Worm (Caenorhabditis elegans): ENCODE data around the gene Y42H9AR.2.

DNA sequence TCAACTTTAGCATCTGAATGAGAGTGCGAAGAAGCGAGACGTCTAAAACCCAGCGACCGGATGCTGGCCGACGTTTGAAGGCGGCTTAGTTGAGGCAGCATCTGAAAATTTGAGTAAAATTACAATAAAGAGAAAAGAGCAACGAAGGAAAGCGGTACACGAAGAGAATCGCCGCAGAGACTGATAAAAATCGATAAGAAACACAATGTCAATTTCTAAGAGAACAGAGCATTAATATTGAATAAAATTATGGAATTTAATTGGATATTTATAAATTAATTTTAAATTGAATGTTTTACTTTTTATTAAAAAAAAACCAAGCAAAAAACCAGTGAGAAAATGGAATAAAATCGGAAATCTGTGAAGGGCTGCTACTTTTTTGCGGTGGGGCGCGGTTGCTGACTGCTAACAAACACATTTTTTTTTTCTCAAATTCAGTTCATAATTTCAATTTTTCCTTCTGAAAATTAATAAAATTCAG is 30.5 kb downstream of the Y42H9AR.2 start, which contains the start of the genes ndub-11 and moc-3:
- TF ChIP-seq elt-3 (tag; optimal IDR thresholded peaks at IDR 0.05) (no peak), unc-62 (GFP tag; optimal IDR thresholded peaks at IDR 0.05) (no peak), nhr-12 (tag; optimal IDR thresholded peaks at IDR 0.05) (no peak), unc-39 (tag; optimal IDR thresholded peaks at IDR 0.05) (no peak), elt-1 (tag; optimal IDR thresholded peaks at IDR 0.05; ENCODE audit: borderline replicate concordance, insufficient read depth) (no peak), ces-1 (GFP tag; optimal IDR thresholded peaks at IDR 0.05) (no peak), nhr-76 (tag; optimal IDR thresholded peaks at IDR 0.05) (no peak), ztf-11 (tag; optimal IDR thresholded peaks at IDR 0.05) (no peak)

Data from whole organism, mixed stage, embryonic.